Worm (Caenorhabditis elegans) whole organism, early embryonic: ENCODE data around the gene apl-1.

Experiments used
- B0310.2 ChIP-seq: sonication (generic microtip); optimal IDR thresholded peaks from 2 replicates; lab custom pipeline; 2016; ENCODE audit warnings: mild to moderate bottlenecking, missing genetic modification characterization, missing compliant biosample characterization
- F13C5.2 ChIP-seq: sonication (generic microtip); optimal IDR thresholded peaks from 2 replicates; lab custom pipeline; 2017; ENCODE audit warnings: mild to moderate bottlenecking, missing genetic modification characterization, inconsistent platforms, missing compliant biosample characterization
- aly-1 ChIP-seq: sonication (generic microtip); optimal IDR thresholded peaks from 2 replicates; lab custom pipeline; 2016; ENCODE audit warnings: missing genetic modification characterization, missing compliant biosample characterization
- ama-1 ChIP-seq: fragments of 150-350 bp; optimal IDR thresholded peaks from 2 replicates; lab custom pipeline; 2014
- ceh-13 ChIP-seq: fragments of 200-800 bp; sonication (Bioruptor generic); optimal IDR thresholded peaks from 2 replicates; lab custom pipeline; 2018; ENCODE audit warnings: mild to moderate bottlenecking, missing genetic modification characterization, missing compliant biosample characterization
- ceh-36 ChIP-seq: sonication (generic microtip); optimal IDR thresholded peaks from 2 replicates; lab custom pipeline; 2016; ENCODE audit warnings: missing genetic modification characterization, inconsistent platforms, missing compliant biosample characterization
- ets-7 ChIP-seq: sonication (generic microtip); optimal IDR thresholded peaks from 2 replicates; lab custom pipeline; 2016; ENCODE audit warnings: missing genotype, missing genetic modification characterization, missing compliant biosample characterization
- flt-1 ChIP-seq: fragments of 200-800 bp; sonication (Bioruptor generic); IDR thresholded peaks from 2 replicates; pipeline ENCODE4 v1.3.6; 2022; ENCODE audit warnings: missing genetic modification characterization, missing compliant biosample characterization
- hmbx-1 ChIP-seq: sonication (generic microtip); optimal IDR thresholded peaks from 2 replicates; lab custom pipeline; 2016; ENCODE audit warnings: mild to moderate bottlenecking, missing genetic modification characterization, missing compliant biosample characterization
- hmg-4 ChIP-seq: fragments of 200-800 bp; sonication (Bioruptor generic); optimal IDR thresholded peaks from 2 replicates; lab custom pipeline; 2018; ENCODE audit warnings: mild to moderate bottlenecking, missing genetic modification characterization, missing compliant biosample characterization
- hnd-1 ChIP-seq: sonication (generic microtip); optimal IDR thresholded peaks from 2 replicates; lab custom pipeline; 2016; ENCODE audit warnings: missing genetic modification characterization, missing compliant biosample characterization
- pes-1 ChIP-seq: fragments of 200-800 bp; sonication (Bioruptor generic); IDR thresholded peaks from 2 replicates; pipeline ENCODE4 v1.3.6; 2022; ENCODE audit warnings: missing genetic modification reagents, missing genetic modification characterization, missing compliant biosample characterization
- scrt-1 ChIP-seq: fragments of 200-800 bp; sonication (Bioruptor generic); IDR thresholded peaks from 2 replicates; pipeline ENCODE4 v1.3.6; 2022; ENCODE audit warnings: missing genetic modification characterization, missing compliant biosample characterization
- sea-1 ChIP-seq: fragments of 200-800 bp; sonication (Bioruptor generic); conservative IDR thresholded peaks from 2 replicates; pipeline ENCODE4 v1.3.6; 2022; ENCODE audit warnings: missing genetic modification characterization, missing compliant biosample characterization
- tbx-11 ChIP-seq: fragments of 200-800 bp; sonication (Bioruptor generic); IDR thresholded peaks from 2 replicates; pipeline ENCODE4 v1.3.6; 2022; ENCODE audit warnings: missing genetic modification characterization, missing compliant biosample characterization
- tbx-37 ChIP-seq: fragments of 200-800 bp; sonication (Bioruptor generic); conservative IDR thresholded peaks from 2 replicates; pipeline ENCODE4 v1.3.6; 2022; ENCODE audit warnings: missing genetic modification reagents, missing genetic modification characterization, missing compliant biosample characterization
- tra-4 ChIP-seq: sonication (generic microtip); optimal IDR thresholded peaks from 2 replicates; lab custom pipeline; 2017; ENCODE audit warnings: missing genetic modification characterization, missing compliant biosample characterization

Gene apl-1

DNA sequence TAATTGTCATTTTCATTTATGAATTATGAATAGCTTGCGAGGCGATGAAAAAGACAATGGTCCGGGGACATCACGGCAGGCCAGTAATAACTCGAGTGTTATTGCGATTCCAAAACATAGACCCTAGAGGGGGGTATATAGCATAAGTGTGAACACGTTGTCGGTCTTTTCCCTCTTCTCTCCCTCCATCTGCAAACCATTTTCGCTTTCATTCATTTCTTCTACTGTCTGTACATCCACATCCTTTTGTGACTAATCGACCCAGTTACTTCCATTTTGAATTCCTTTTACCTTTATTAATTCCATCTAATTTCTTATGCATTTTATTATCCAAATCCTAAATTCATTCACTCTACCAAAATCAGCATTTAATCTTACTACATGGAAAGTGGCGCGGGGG, 45.6 kb downstream of the apl-1 start:
- TF ChIP-seq pes-1 (GFP tag; lab: Robert Waterston, UW) (no peak), sea-1 (GFP tag; lab: Robert Waterston, UW) (no peak), tbx-37 (GFP tag; lab: Robert Waterston, UW) (no peak), hnd-1 (tag; lab: Kevin White, UChicago) (no peak), flt-1 (GFP tag; lab: Robert Waterston, UW) (no peak), hmg-4 (GFP tag; lab: Kevin White, UChicago) (no peak), aly-1 (no peak), tra-4 (tag; lab: Kevin White, UChicago) (no peak), hmbx-1 (no peak), ets-7 (tag; lab: Kevin White, UChicago) (no peak), ama-1 (lab: Kevin White, UChicago) (no peak), scrt-1 (no peak), ceh-13 (GFP tag; lab: Kevin White, UChicago) (no peak), tbx-11 (no peak), F13C5.2 (tag; lab: Kevin White, UChicago) (no peak), ceh-36 (tag; lab: Kevin White, UChicago) (no peak), B0310.2 (tag; lab: Kevin White, UChicago) (no peak)

DNA sequence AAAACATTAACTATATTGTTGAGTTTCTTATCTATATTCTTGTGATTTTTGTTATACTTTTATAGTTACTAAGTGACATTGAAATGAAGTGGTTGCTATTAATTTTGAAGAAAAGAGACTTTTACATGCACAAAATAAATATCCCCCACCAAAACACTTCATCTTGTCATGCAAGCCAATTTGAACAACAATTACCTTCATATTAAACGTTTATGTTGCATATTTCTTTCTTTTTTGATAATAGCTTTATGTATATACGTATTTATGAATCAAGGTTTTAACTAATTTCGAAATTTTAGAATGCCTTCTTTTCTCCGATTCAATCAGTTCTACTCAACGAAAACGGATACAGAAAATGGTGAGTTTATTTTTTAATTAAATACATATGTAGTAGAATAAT, 48.9 kb downstream of the apl-1 start, which contains the start of gene clc-7:
clc-7 (plus strand) TSS at position 301 of the 400 bp plus-strand sequence.
- TF ChIP-seq pes-1 (GFP tag; lab: Robert Waterston, UW) (no peak), sea-1 (GFP tag; lab: Robert Waterston, UW) (no peak), ama-1 (lab: Kevin White, UChicago) (no peak), scrt-1 (no peak), ceh-36 (tag; lab: Kevin White, UChicago) (no peak), hmg-4 (GFP tag; lab: Kevin White, UChicago) (no peak), F13C5.2 (tag; lab: Kevin White, UChicago) (no peak), ets-7 (tag; lab: Kevin White, UChicago) (no peak), ceh-13 (GFP tag; lab: Kevin White, UChicago) (no peak), tbx-11 (no peak), aly-1 (no peak), tra-4 (tag; lab: Kevin White, UChicago) (no peak), tbx-37 (GFP tag; lab: Robert Waterston, UW) (no peak)

DNA sequence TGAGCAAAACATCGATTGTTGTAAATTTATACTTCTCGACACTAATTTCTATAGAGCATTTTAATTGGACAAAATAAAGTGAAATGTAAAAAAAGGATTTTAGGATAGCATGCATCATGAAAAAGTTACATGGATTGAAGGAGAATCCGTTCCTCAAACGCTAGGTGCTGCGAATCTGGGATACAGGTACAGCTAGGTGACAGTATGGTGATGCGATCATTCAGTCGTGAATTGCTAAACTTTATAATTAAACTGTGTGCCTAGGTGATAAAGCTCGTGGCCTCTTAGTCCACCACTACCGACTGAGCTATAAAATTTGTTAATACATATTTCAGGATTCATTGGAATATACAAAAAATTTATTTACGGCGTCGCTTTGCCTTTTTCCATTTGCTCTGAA, 50.1 kb downstream of the apl-1 start:
- TF ChIP-seq ama-1 (lab: Kevin White, UChicago) (no peak), aly-1 (no peak), ets-7 (tag; lab: Kevin White, UChicago) (no peak), flt-1 (GFP tag; lab: Robert Waterston, UW) (no peak), pes-1 (GFP tag; lab: Robert Waterston, UW) (no peak), B0310.2 (tag; lab: Kevin White, UChicago) (no peak), scrt-1 (no peak)

DNA sequence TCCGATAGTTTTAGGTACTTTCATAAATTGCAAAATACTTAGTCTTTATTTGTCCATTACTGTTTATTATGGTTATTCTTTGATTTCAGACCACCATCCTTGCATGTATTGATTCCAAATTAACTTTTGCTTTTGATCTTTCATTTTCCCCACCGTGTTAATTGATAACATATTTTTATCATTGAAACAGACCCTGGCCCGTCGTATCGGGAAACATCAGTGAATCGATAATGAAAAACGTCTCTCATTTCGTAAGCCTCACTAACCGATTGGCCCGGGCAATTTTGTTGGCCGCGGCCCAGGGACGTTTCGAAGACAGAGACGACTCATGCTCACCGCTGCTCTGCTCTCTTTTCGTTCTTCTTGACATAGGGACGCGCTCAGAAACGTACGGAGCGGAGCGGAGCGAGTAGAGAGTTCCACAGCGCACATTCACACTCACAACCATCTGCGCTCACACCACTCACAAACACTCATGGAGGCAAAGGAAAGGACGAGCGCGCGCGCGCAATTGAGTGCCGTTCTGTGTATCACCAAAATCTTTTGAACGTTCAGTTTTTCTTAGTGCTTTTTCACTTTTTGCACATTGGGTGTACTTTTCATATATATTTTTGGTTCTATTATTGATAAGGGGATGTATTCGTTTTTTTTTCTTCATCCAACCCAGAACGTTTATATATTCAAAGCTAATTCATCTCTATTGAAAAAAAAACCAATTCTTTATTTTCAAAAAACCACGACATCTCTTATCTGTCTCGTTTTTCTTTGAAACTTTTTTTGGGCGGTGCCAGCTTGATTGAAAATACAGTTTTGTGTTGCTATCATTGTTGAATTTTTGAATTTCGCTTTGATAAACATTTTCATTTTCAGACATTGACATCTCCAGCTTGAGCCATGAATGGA, 52.7 kb downstream of the apl-1 start, which contains the start of gene C24H10.2:
C24H10.2 (plus strand) TSS at position 853 of the 903 bp plus-strand sequence.
- no peak for TF ChIP-seq ets-7 (tag; lab: Kevin White, UChicago)
- peak; percentile 54 for TF ChIP-seq aly-1
- TF ChIP-seq sea-1 (GFP tag; lab: Robert Waterston, UW) = 0 out of 2 replicates have a peak, but pooled peaks have one; percentile 13
- TF ChIP-seq tbx-11 = no peak
- TF ChIP-seq ceh-36 (tag; lab: Kevin White, UChicago) = no peak
- TF ChIP-seq ama-1 (lab: Kevin White, UChicago) = no peak
- TF ChIP-seq hmg-4 (GFP tag; lab: Kevin White, UChicago) = peak; percentile 70
- peak; percentile 80 for TF ChIP-seq F13C5.2 (tag; lab: Kevin White, UChicago)
- no peak for TF ChIP-seq flt-1 (GFP tag; lab: Robert Waterston, UW)
